Worm (Caenorhabditis elegans): ENCODE measurements around the gene C54F6.15.
"Not testable (repeated sequence)": the region's sequence is repeated elsewhere in the genome, so short reads cannot be mapped to it uniquely, and the experiment has no call there.

The C54F6.15 gene

DNA sequence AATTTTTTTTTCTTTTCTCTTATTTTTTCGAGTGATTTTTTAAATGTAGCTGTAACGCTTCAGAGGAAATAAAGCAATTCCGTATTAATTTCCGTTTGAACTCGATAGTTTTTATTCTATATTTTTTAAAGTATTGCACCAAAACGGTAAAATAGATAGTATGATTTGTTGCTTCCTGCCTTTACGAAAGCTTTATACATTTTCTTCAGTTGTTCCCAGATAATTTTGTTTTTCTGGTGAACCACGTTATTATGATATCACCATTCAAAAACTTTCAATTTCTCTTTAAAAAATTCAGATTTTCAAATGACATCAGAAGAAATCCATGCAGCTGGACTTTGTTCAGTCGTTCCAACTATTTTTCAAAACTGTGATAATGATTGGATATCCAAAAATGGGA, 7.2 kb downstream of the C54F6.15 start, which contains the start of gene srb-18:
TSS of gene srb-18 (plus strand) at position 301 of the 400 bp plus-strand sequence.
- TF ChIP-seq ceh-34 (tag; optimal IDR thresholded peaks at IDR 0.05) = no peak

DNA sequence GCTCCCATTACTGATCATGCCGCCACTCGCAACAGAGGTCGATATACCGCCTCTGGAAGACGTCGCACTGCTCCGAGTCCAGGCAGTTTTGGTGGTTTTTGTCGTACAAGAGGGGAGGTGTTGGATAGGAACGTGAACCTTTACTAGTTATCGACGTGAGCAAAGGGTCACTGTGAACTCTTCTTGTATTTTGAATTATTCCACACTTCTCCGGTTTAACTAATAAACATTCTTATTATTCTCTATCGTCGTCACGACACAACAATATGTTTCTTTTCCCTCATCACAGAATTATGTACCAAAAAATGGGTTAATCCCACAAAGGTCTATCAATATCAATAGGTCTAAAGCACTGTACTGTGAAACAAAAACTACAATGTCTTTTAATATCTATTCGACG, 10.7 kb downstream of the C54F6.15 start, which contains the start of gene nhr-171:
TSS of gene nhr-171 (plus strand) at position 301 of the 400 bp plus-strand sequence.
- TF ChIP-seq pros-1, sox-4, pax-1 (tag; optimal IDR thresholded peaks at IDR 0.05): not testable (repeated sequence)

ce11 chrV:7508566-7509044, 13.6 kb downstream of the C54F6.15 start, which contains the start of the genes str-31 and nhr-172:
str-31 (minus strand) TSS chrV:7508666.
nhr-172 (plus strand) TSS chrV:7508994.
- TF ChIP-seq ceh-19 (GFP tag; optimal IDR thresholded peaks at IDR 0.05) (no peak), ceh-31 (tag; optimal IDR thresholded peaks at IDR 0.05) (no peak), lim-6 (tag; optimal IDR thresholded peaks at IDR 0.05) (no peak), pax-1 (tag; optimal IDR thresholded peaks at IDR 0.05) (no peak), elt-2 (tag; optimal IDR thresholded peaks at IDR 0.05) (peak; percentile 63)

ce11 chrV:7506207-7506606, 16.0 kb downstream of the C54F6.15 start:
- no peak for TF ChIP-seq ztf-16 (tag; optimal IDR thresholded peaks at IDR 0.05)
- no peak for TF ChIP-seq eyg-1 (tag; optimal IDR thresholded peaks at IDR 0.05)
- TF ChIP-seq sox-2 (GFP tag; IDR thresholded peaks at IDR 0.05) = no peak
- no peak for TF ChIP-seq elt-4 (tag; optimal IDR thresholded peaks at IDR 0.05)
- no peak for TF ChIP-seq lin-11 (tag; optimal IDR thresholded peaks at IDR 0.05)
- TF ChIP-seq pha-4 (tag; optimal IDR thresholded peaks at IDR 0.05) = no peak
- TF ChIP-seq fkh-6 (tag; optimal IDR thresholded peaks at IDR 0.05) = no peak
- no peak for TF ChIP-seq hlh-15 (tag; optimal IDR thresholded peaks at IDR 0.05)
- no peak for TF ChIP-seq unc-86 (tag; optimal IDR thresholded peaks at IDR 0.05)
- TF ChIP-seq che-1 (tag; optimal IDR thresholded peaks at IDR 0.05) = no peak

- TF ChIP-seq pros-1 (tag; optimal IDR thresholded peaks at IDR 0.05) (no peak), ceh-14 (tag; optimal IDR thresholded peaks at IDR 0.05) (no peak), ceh-9 (tag; optimal IDR thresholded peaks at IDR 0.05) (no peak), hlh-6 (tag; optimal IDR thresholded peaks at IDR 0.05) (no peak), ahr-1 (tag; optimal IDR thresholded peaks at IDR 0.05) (no peak), ceh-34 (tag; optimal IDR thresholded peaks at IDR 0.05) (no peak), C08G9.2 (tag; optimal IDR thresholded peaks at IDR 0.05) (no peak), mec-3 (tag; optimal IDR thresholded peaks at IDR 0.05; ENCODE audit: borderline replicate concordance) (no peak), odd-2 (tag; optimal IDR thresholded peaks at IDR 0.05) (no peak), ceh-45 (GFP tag; IDR thresholded peaks at IDR 0.05) (no peak), syd-9 (tag; optimal IDR thresholded peaks at IDR 0.05) (no peak), ref-2 (tag; optimal IDR thresholded peaks at IDR 0.05) (no peak), rnt-1 (tag; optimal IDR thresholded peaks at IDR 0.05) (no peak), dmd-4 (tag; optimal IDR thresholded peaks at IDR 0.05; ENCODE audit: borderline replicate concordance) (no peak), nhr-232 (tag; optimal IDR thresholded peaks at IDR 0.05) (no peak), K02D7.2 (tag; optimal IDR thresholded peaks at IDR 0.05) (no peak), pqm-1 (tag; optimal IDR thresholded peaks at IDR 0.05) (no peak), ceh-19 (GFP tag; optimal IDR thresholded peaks at IDR 0.05) (no peak), ama-1 (optimal IDR thresholded peaks at IDR 0.05) (no peak), tbx-2 (tag; optimal IDR thresholded peaks at IDR 0.05) (no peak)
These were observed 17.9 kb downstream of the C54F6.15 start, which contains the start of gene srh-229 for ce11 chrV:7504271-7504670. srh-229 (minus strand) TSS chrV:7504371.
